Fruit fly (Drosophila melanogaster) whole organism, embryonic: ENCODE data around the gene dls.
A peak's percentile ranks its signal among the peaks of the same experiment; 100 is the strongest.

Source experiments
- Antp ChIP-seq: fragments of 200-800 bp; sonication (Bioruptor generic); optimal IDR thresholded peaks from 3 replicates; lab custom pipeline; 2016; ENCODE audit warnings: missing biosample characterization, missing genetic modification characterization
- BtbVII ChIP-seq: fragments of 200-800 bp; sonication (Bioruptor generic); optimal IDR thresholded peaks from 3 replicates; lab custom pipeline; 2017; ENCODE audit warnings: missing biosample characterization, mild to moderate bottlenecking, missing genetic modification characterization
- C15 ChIP-seq: fragments of 200-800 bp; sonication (Bioruptor generic); IDR thresholded peaks from 3 replicates; pipeline ENCODE4 v1.3.6; 2022; ENCODE audit warnings: missing biosample characterization, missing genetic modification characterization
- CG12236 ChIP-seq: fragments of 200-800 bp; sonication (Bioruptor generic); optimal IDR thresholded peaks from 2 replicates; lab custom pipeline; 2016; ENCODE audit warnings: missing biosample characterization, missing genetic modification characterization
- CG13123 ChIP-seq: fragments of 200-800 bp; sonication (Bioruptor generic); optimal IDR thresholded peaks from 2 replicates; lab custom pipeline; 2016; ENCODE audit warnings: missing biosample characterization, missing genetic modification characterization
- CG13424 ChIP-seq: fragments of 200-800 bp; sonication (Bioruptor generic); optimal IDR thresholded peaks from 2 replicates; lab custom pipeline; 2019; ENCODE audit warnings: missing biosample characterization, mild to moderate bottlenecking, missing genetic modification characterization, moderate library complexity
- CG14050 ChIP-seq: fragments of 200-800 bp; sonication (Bioruptor generic); IDR thresholded peaks from 3 replicates; pipeline ENCODE4 v1.3.6; 2022; ENCODE audit warnings: missing biosample characterization, missing genetic modification characterization
- CG30020 ChIP-seq: fragments of 200-800 bp; optimal IDR thresholded peaks from 2 replicates; lab custom pipeline; 2019; ENCODE audit warnings: missing biosample characterization, mild to moderate bottlenecking, missing genetic modification characterization, moderate library complexity
- CG3281 ChIP-seq: fragments of 200-800 bp; sonication (Bioruptor generic); optimal IDR thresholded peaks from 3 replicates; lab custom pipeline; 2017; ENCODE audit warnings: missing biosample characterization, mild to moderate bottlenecking, missing genetic modification characterization
- CG33213 ChIP-seq: fragments of 200-800 bp; sonication (Bioruptor generic); optimal IDR thresholded peaks from 3 replicates; lab custom pipeline; 2016; ENCODE audit warnings: missing biosample characterization, missing genetic modification characterization
- CG42726 ChIP-seq: fragments of 200-800 bp; sonication (Bioruptor generic); IDR thresholded peaks from 2 replicates; pipeline ENCODE4 v1.3.6; 2022; ENCODE audit warnings: missing biosample characterization, missing genetic modification characterization; ENCODE audit not compliant: partially characterized antibody
- CG4282 ChIP-seq: fragments of 200-800 bp; sonication (Bioruptor generic); optimal IDR thresholded peaks from 2 replicates; lab custom pipeline; 2016; ENCODE audit warnings: missing biosample characterization, missing genetic modification characterization
- CG7786 ChIP-seq: fragments of 200-800 bp; sonication (Bioruptor generic); optimal IDR thresholded peaks from 2 replicates; lab custom pipeline; 2016; ENCODE audit warnings: missing biosample characterization, missing genetic modification characterization
- CG8281 ChIP-seq: fragments of 200-800 bp; sonication (Bioruptor generic); optimal IDR thresholded peaks from 2 replicates; lab custom pipeline; 2018; ENCODE audit warnings: missing biosample characterization, mild to moderate bottlenecking, missing genetic modification characterization, moderate library complexity
- CG9437 ChIP-seq: fragments of 200-800 bp; sonication (Bioruptor generic); optimal IDR thresholded peaks from 2 replicates; lab custom pipeline; 2018; ENCODE audit warnings: missing biosample characterization, mild to moderate bottlenecking, missing genetic modification characterization
- CG9817 ChIP-seq: fragments of 200-800 bp; sonication (Bioruptor generic); optimal IDR thresholded peaks from 2 replicates; lab custom pipeline; 2018; ENCODE audit warnings: missing biosample characterization, mild to moderate bottlenecking, missing genetic modification characterization, moderate library complexity
- CrebB ChIP-seq: fragments of 200-800 bp; sonication (Bioruptor generic); optimal IDR thresholded peaks from 3 replicates; lab custom pipeline; 2018; ENCODE audit warnings: missing biosample characterization, mild to moderate bottlenecking, missing genetic modification characterization
- Dip2 ChIP-seq: fragments of 200-800 bp; sonication (Bioruptor generic); IDR thresholded peaks from 2 replicates; pipeline ENCODE4 v1.3.6; 2022; ENCODE audit warnings: missing biosample characterization, missing genetic modification characterization
- Doc3 ChIP-seq: fragments of 200-800 bp; sonication (Bioruptor generic); IDR thresholded peaks from 3 replicates; pipeline ENCODE4 v1.3.6; 2022; ENCODE audit warnings: missing biosample characterization, missing genetic modification characterization; ENCODE audit not compliant: partially characterized antibody
- Gug ChIP-seq: fragments of 200-800 bp; sonication (Bioruptor generic); IDR thresholded peaks from 4 replicates; pipeline ENCODE4 v1.3.6; 2022; ENCODE audit warnings: missing biosample characterization, missing genetic modification characterization
- HLHmδ ChIP-seq: fragments of 200-800 bp; sonication (Bioruptor generic); optimal IDR thresholded peaks from 2 replicates; lab custom pipeline; 2018; ENCODE audit warnings: missing biosample characterization, mild to moderate bottlenecking, missing genetic modification characterization, moderate library complexity
- Hr39 ChIP-seq: fragments of >200 bp; optimal IDR thresholded peaks from 2 replicates; lab custom pipeline; 2017
- Hr78 ChIP-seq, 2 experiments: fragments of 200-800 bp in 1 of 2; fragments of >200 bp in 1 of 2; sonication (Bioruptor generic) in 1 of 2; optimal IDR thresholded peaks; 2 replicates each; lab custom pipeline; 2017 to 2019; ENCODE audit warnings: missing biosample characterization in 2 of 2, missing genetic modification characterization in 2 of 2, mild to moderate bottlenecking in 1 of 2, moderate library complexity in 1 of 2
- Jarid2 ChIP-seq: fragments of 200-800 bp; sonication (Bioruptor generic); optimal IDR thresholded peaks from 3 replicates; lab custom pipeline; 2017; ENCODE audit warnings: mild to moderate bottlenecking, missing biosample characterization, missing genetic modification reagents, missing genetic modification characterization
- Meics ChIP-seq: fragments of 200-800 bp; sonication (Bioruptor generic); optimal IDR thresholded peaks from 2 replicates; lab custom pipeline; 2017; ENCODE audit warnings: missing biosample characterization, mild to moderate bottlenecking, missing genetic modification characterization
- Oaz ChIP-seq: fragments of 200-800 bp; sonication (Bioruptor generic); IDR thresholded peaks from 2 replicates; pipeline ENCODE4 v1.3.6; 2022; ENCODE audit warnings: missing biosample characterization, missing genetic modification characterization
- PHDP ChIP-seq: fragments of 200-800 bp; sonication (Bioruptor generic); optimal IDR thresholded peaks from 3 replicates; lab custom pipeline; 2018; ENCODE audit warnings: missing biosample characterization, mild to moderate bottlenecking, missing genetic modification characterization, moderate library complexity
- Ptx1 ChIP-seq: fragments of 200-800 bp; sonication (Bioruptor generic); IDR thresholded peaks from 2 replicates; pipeline ENCODE4 v1.3.6; 2022; ENCODE audit warnings: missing biosample characterization, missing genetic modification characterization
- Rx ChIP-seq: fragments of 200-800 bp; sonication (Bioruptor generic); IDR thresholded peaks from 2 replicates; pipeline ENCODE4 v1.3.6; 2022; ENCODE audit warnings: missing biosample characterization, missing genetic modification characterization
- ac ChIP-seq: fragments of 200-800 bp; sonication (Bioruptor generic); optimal IDR thresholded peaks from 3 replicates; lab custom pipeline; 2017; ENCODE audit warnings: missing biosample characterization, mild to moderate bottlenecking, missing genetic modification characterization
- amos ChIP-seq: fragments of 200-800 bp; sonication (Bioruptor generic); IDR thresholded peaks from 2 replicates; pipeline ENCODE4 v1.3.6; 2022; ENCODE audit warnings: missing biosample characterization, missing genetic modification characterization; ENCODE audit not compliant: partially characterized antibody
- ato ChIP-seq: fragments of 200-800 bp; sonication (Bioruptor generic); IDR thresholded peaks from 2 replicates; pipeline ENCODE4 v1.3.6; 2022; ENCODE audit warnings: missing biosample characterization, missing genetic modification characterization; ENCODE audit not compliant: partially characterized antibody
- bab2 ChIP-seq: fragments of 200-800 bp; sonication (Bioruptor generic); optimal IDR thresholded peaks from 2 replicates; lab custom pipeline; 2016; ENCODE audit warnings: missing biosample characterization, missing genetic modification characterization
- cas ChIP-seq: fragments of 200-800 bp; sonication (Bioruptor generic); IDR thresholded peaks from 2 replicates; pipeline ENCODE4 v1.3.6; 2022; ENCODE audit warnings: missing biosample characterization, missing genetic modification characterization
- chm ChIP-seq: fragments of 200-800 bp; sonication (Bioruptor generic); IDR thresholded peaks from 2 replicates; pipeline ENCODE4 v1.3.6; 2022; ENCODE audit warnings: missing biosample characterization, missing genetic modification characterization
- chn ChIP-seq: fragments of 200-800 bp; sonication (Bioruptor generic); optimal IDR thresholded peaks from 2 replicates; lab custom pipeline; 2016; ENCODE audit warnings: missing biosample characterization, missing genetic modification characterization
- crol ChIP-seq: fragments of 200-800 bp; sonication (Bioruptor generic); IDR thresholded peaks from 2 replicates; pipeline ENCODE4 v1.3.6; 2022; ENCODE audit warnings: missing biosample characterization, missing genetic modification characterization
- cwo ChIP-seq: fragments of 200-800 bp; sonication (Bioruptor generic); optimal IDR thresholded peaks from 3 replicates; lab custom pipeline; 2017; ENCODE audit warnings: missing biosample characterization, missing genetic modification characterization, mild to moderate bottlenecking, moderate library complexity, missing genetic modification reagents
- danr ChIP-seq: fragments of 200-800 bp; sonication (Bioruptor generic); IDR thresholded peaks from 2 replicates; pipeline ENCODE4 v1.3.6; 2022; ENCODE audit warnings: missing biosample characterization, missing genetic modification characterization
- emc ChIP-seq: fragments of 200-800 bp; sonication (Bioruptor generic); optimal IDR thresholded peaks from 2 replicates; lab custom pipeline; 2016; ENCODE audit warnings: missing biosample characterization, missing genetic modification characterization
- fd3F ChIP-seq: fragments of 200-800 bp; sonication (Bioruptor generic); optimal IDR thresholded peaks from 2 replicates; lab custom pipeline; 2018; ENCODE audit warnings: missing biosample characterization, mild to moderate bottlenecking, missing genetic modification characterization, moderate library complexity
- lmd ChIP-seq: fragments of 200-800 bp; sonication (Bioruptor generic); IDR thresholded peaks from 2 replicates; pipeline ENCODE4 v1.3.6; 2022; ENCODE audit warnings: missing biosample characterization, missing genetic modification characterization
- nau ChIP-seq: fragments of 200-800 bp; sonication (Bioruptor generic); optimal IDR thresholded peaks from 3 replicates; lab custom pipeline; 2017; ENCODE audit warnings: missing biosample characterization, mild to moderate bottlenecking, missing genetic modification characterization, missing genetic modification reagents
- pb ChIP-seq: fragments of 200-800 bp; sonication (Bioruptor generic); optimal IDR thresholded peaks from 3 replicates; lab custom pipeline; 2016; ENCODE audit warnings: missing biosample characterization, missing genetic modification characterization
- sr ChIP-seq: fragments of 200-800 bp; sonication (Bioruptor generic); IDR thresholded peaks from 3 replicates; pipeline ENCODE4 v1.3.6; 2022; ENCODE audit warnings: missing biosample characterization, missing genetic modification characterization
- ssp ChIP-seq: fragments of 200-800 bp; sonication (Bioruptor generic); IDR thresholded peaks from 2 replicates; pipeline ENCODE4 v1.3.6; 2022; ENCODE audit warnings: missing biosample characterization, missing genetic modification characterization
- stwl ChIP-seq: fragments of 200-800 bp; sonication (Bioruptor generic); optimal IDR thresholded peaks from 3 replicates; lab custom pipeline; 2018; ENCODE audit warnings: missing biosample characterization, mild to moderate bottlenecking, missing genetic modification characterization, moderate library complexity
- tin ChIP-seq: fragments of 200-800 bp; sonication (Bioruptor generic); optimal IDR thresholded peaks from 3 replicates; lab custom pipeline; 2016; ENCODE audit warnings: missing biosample characterization, missing genetic modification characterization
- unc-4 ChIP-seq: fragments of 200-800 bp; sonication (Bioruptor generic); IDR thresholded peaks from 2 replicates; pipeline ENCODE4 v1.3.6; 2022; ENCODE audit warnings: missing biosample characterization, missing genetic modification characterization; ENCODE audit not compliant: partially characterized antibody
- yki ChIP-seq: fragments of >200 bp; optimal IDR thresholded peaks from 3 replicates; lab custom pipeline; 2018

The dls gene

DNA sequence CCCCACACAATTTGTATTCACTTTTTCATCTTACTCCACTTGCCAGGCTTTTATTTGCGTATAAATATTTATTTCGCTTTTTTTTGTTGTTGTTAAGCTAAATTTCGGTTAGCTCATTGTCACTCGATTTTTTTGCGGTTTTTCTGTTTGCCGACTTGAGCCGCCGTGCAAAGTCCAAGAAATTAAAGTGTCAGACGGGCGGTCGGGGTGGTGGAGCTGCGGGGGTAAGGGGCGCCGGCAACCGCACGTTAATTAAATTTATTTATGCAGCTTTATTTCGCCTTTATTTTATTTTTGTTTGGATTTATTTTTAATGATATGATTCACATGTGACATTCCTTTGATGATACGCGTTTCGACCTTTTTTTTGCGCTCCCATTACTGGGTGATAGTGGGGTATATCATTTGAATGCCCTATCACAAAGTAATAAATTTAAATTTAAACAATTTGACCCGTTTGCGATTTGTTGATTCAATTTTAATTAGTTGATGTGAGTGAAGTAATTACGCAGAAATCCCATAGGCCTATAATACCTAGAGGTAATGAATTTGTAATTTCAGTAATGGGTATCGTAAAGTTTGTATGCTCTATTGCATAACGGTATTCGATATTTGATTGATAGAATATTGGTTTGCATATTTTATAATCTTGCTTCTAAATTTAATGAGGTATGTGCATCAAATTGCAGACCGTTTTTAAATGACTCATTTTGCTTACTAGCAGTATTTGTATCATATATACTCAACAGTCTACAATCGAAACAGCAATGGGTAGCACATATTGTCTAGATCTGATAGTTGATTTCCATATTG, 35.6 kb upstream of the dls start (continued):
- TF ChIP-seq Hr78 (GFP tag; optimal IDR thresholded peaks at IDR 0.05; lab: Kevin White, UChicago) (no peak), bab2 (GFP tag; lab: Kevin White, UChicago) (peak; percentile 51), Hr39 (lab: Kevin White, UChicago) (no peak), CG13424 (tag; lab: Kevin White, UChicago) (peak; percentile 27), CG33213 (GFP tag; lab: Kevin White, UChicago) (no peak), Ptx1 (GFP tag; lab: Robert Waterston, UW) (peak; percentile 49), yki (no peak), chm (GFP tag; lab: Robert Waterston, UW) (no peak), PHDP (tag; lab: Kevin White, UChicago) (peak; percentile 34), stwl (no peak), Jarid2 (no peak), CG30020 (no peak), amos (GFP tag; lab: Robert Waterston, UW) (no peak), Antp (no peak), ssp (GFP tag; lab: Robert Waterston, UW) (no peak), CG3281 (GFP tag; lab: Kevin White, UChicago) (peak; percentile 49), CG42726 (GFP tag; lab: Robert Waterston, UW) (no peak), CrebB (tag; lab: Kevin White, UChicago) (no peak), pb (no peak), tin (GFP tag; lab: Kevin White, UChicago) (peak; percentile 22), C15 (GFP tag; lab: Robert Waterston, UW) (no peak), Doc3 (GFP tag; lab: Robert Waterston, UW) (no peak), crol (GFP tag; lab: Robert Waterston, UW) (peak; percentile 59), Rx (GFP tag; lab: Robert Waterston, UW) (no peak), chn (no peak), Dip2 (GFP tag; lab: Robert Waterston, UW) (no peak), fd3F (peak; percentile 21), ato (GFP tag; lab: Robert Waterston, UW) (no peak), CG9437 (peak; percentile 22), ac (GFP tag; lab: Kevin White, UChicago) (no peak), emc (GFP tag; lab: Kevin White, UChicago) (peak; percentile 11), Oaz (GFP tag; lab: Robert Waterston, UW) (no peak), nau (GFP tag; lab: Kevin White, UChicago) (no peak), sr (GFP tag; lab: Robert Waterston, UW) (no peak), CG9817 (tag; lab: Kevin White, UChicago) (peak; percentile 25), CG7786 (peak; percentile 71), CG12236 (peak; percentile 1), cas (GFP tag; lab: Robert Waterston, UW) (no peak), CG8281 (tag; lab: Kevin White, UChicago) (no peak), CG4282 (GFP tag; lab: Kevin White, UChicago) (no peak), BtbVII (GFP tag; lab: Kevin White, UChicago) (no peak), lmd (GFP tag; lab: Robert Waterston, UW) (peak; percentile 58), Meics (peak; percentile 37), CG14050 (GFP tag; lab: Robert Waterston, UW) (no peak), danr (GFP tag; lab: Robert Waterston, UW) (no peak), HLHmδ (GFP tag; lab: Kevin White, UChicago) (no peak), unc-4 (GFP tag; lab: Robert Waterston, UW) (no peak), cwo (GFP tag; lab: Kevin White, UChicago) (no peak), Gug (GFP tag; lab: Robert Waterston, UW) (no peak; the same call in 3 of the 4 replicates), CG13123 (no peak)
